Worm (Caenorhabditis elegans) whole organism, L4 larva: ENCODE measurements around the gene tag-314.

Experiments
- D1046.2 ChIP-seq: fragments of 200-800 bp; sonication (Bioruptor generic); IDR thresholded peaks from 2 replicates; pipeline ENCODE4 v1.3.6; 2022; ENCODE audit warnings: missing genetic modification characterization, missing compliant biosample characterization
- F10B5.3 ChIP-seq: sonication (generic microtip); optimal IDR thresholded peaks from 2 replicates; lab custom pipeline; 2016; ENCODE audit warnings: mild to moderate bottlenecking, missing genetic modification characterization, missing compliant biosample characterization
- F37D6.2 ChIP-seq: sonication (generic microtip); optimal IDR thresholded peaks from 2 replicates; lab custom pipeline; 2016; ENCODE audit warnings: mild to moderate bottlenecking, missing genetic modification characterization, missing compliant biosample characterization
- R02D3.7 ChIP-seq: fragments of 150-350 bp; sonication (generic microtip); optimal IDR thresholded peaks from 3 replicates; lab custom pipeline; 2014; ENCODE audit warnings: missing biosample characterization, missing genetic modification characterization
- T26A8.4 ChIP-seq: fragments of 200-800 bp; sonication (Bioruptor generic); IDR thresholded peaks from 2 replicates; pipeline ENCODE4 v1.3.6; 2022; ENCODE audit warnings: missing genetic modification characterization, missing compliant biosample characterization
- Y48G9A.11 ChIP-seq: fragments of 200-800 bp; sonication (Bioruptor generic); IDR thresholded peaks from 2 replicates; pipeline ENCODE4 v1.3.6; 2022; ENCODE audit warnings: missing genetic modification reagents, missing genetic modification characterization, missing compliant biosample characterization
- aha-1 ChIP-seq: fragments of 150-350 bp; peaks from one replicate; lab custom pipeline; 2014; ENCODE audit warnings: missing biosample characterization, missing genetic modification characterization
- ceh-32 ChIP-seq: sonication (generic microtip); optimal IDR thresholded peaks from 2 replicates; lab custom pipeline; 2016; ENCODE audit warnings: mild to moderate bottlenecking, missing genetic modification characterization, missing compliant biosample characterization; ENCODE audit not compliant: poor library complexity
- ceh-44 ChIP-seq: fragments of 200-800 bp; sonication (Bioruptor generic); IDR thresholded peaks from 2 replicates; pipeline ENCODE4 v1.3.6; 2022; ENCODE audit warnings: missing genetic modification reagents, missing genetic modification characterization, missing compliant biosample characterization
- ceh-82 ChIP-seq: sonication (generic microtip); optimal IDR thresholded peaks from 2 replicates; lab custom pipeline; 2017; ENCODE audit warnings: missing biosample characterization, missing genetic modification characterization
- ces-1 ChIP-seq: fragments of 150-350 bp; sonication (generic microtip); optimal IDR thresholded peaks from 4 replicates; lab custom pipeline; 2014; ENCODE audit warnings: missing biosample characterization, missing genetic modification reagents, missing genetic modification characterization
- ctbp-1 ChIP-seq: fragments of 200-800 bp; sonication (Bioruptor generic); IDR thresholded peaks from 2 replicates; pipeline ENCODE4 v1.3.6; 2022; ENCODE audit warnings: missing genetic modification reagents, missing genetic modification characterization, missing compliant biosample characterization
- daf-12 ChIP-seq: fragments of 150-350 bp; optimal IDR thresholded peaks from 2 replicates; lab custom pipeline; 2014; ENCODE audit warnings: missing biosample characterization, missing genetic modification reagents, missing genetic modification characterization
- daf-8 ChIP-seq: fragments of 200-800 bp; sonication (Bioruptor generic); IDR thresholded peaks from 2 replicates; pipeline ENCODE4 v1.3.6; 2022; ENCODE audit warnings: missing genetic modification characterization, missing compliant biosample characterization
- dmd-6 ChIP-seq: fragments of 200-800 bp; sonication (Bioruptor generic); IDR thresholded peaks from 2 replicates; pipeline ENCODE4 v1.3.6; 2022; ENCODE audit warnings: missing genetic modification reagents, missing genetic modification characterization, missing compliant biosample characterization
- dmd-8 ChIP-seq: fragments of 200-800 bp; sonication (Bioruptor generic); IDR thresholded peaks from 2 replicates; pipeline ENCODE4 v1.3.6; 2022; ENCODE audit warnings: missing genetic modification characterization, missing compliant biosample characterization
- dve-1 ChIP-seq: sonication (generic microtip); optimal IDR thresholded peaks from 2 replicates; lab custom pipeline; 2017; ENCODE audit warnings: antibody characterized with exemption, mild to moderate bottlenecking, missing genetic modification characterization, missing compliant biosample characterization; ENCODE audit not compliant: insufficient read depth
- egl-27 ChIP-seq: sonication (generic microtip); optimal IDR thresholded peaks from 3 replicates; lab custom pipeline; 2017; ENCODE audit warnings: missing biosample characterization, missing genetic modification reagents, missing genetic modification characterization
- egl-43 ChIP-seq: fragments of 200-800 bp; sonication (Bioruptor generic); IDR thresholded peaks from 2 replicates; pipeline ENCODE4 v1.3.6; 2022; ENCODE audit warnings: missing genetic modification reagents, missing genetic modification characterization, missing compliant biosample characterization
- fkh-10 ChIP-seq: fragments of 150-350 bp; optimal IDR thresholded peaks from 2 replicates; lab custom pipeline; 2014; ENCODE audit warnings: missing biosample characterization, missing genetic modification reagents, missing genetic modification characterization
- hmg-1.1 ChIP-seq: fragments of 200-800 bp; sonication (Bioruptor generic); IDR thresholded peaks from 2 replicates; pipeline ENCODE4 v1.3.6; 2022; ENCODE audit warnings: missing genetic modification reagents, missing genetic modification characterization, missing compliant biosample characterization
- jun-1 ChIP-seq: fragments of 150-350 bp; optimal IDR thresholded peaks from 2 replicates; lab custom pipeline; 2014; ENCODE audit warnings: missing biosample characterization, missing genetic modification reagents, missing genetic modification characterization
- lim-7 ChIP-seq: fragments of 200-800 bp; sonication (Bioruptor generic); IDR thresholded peaks from 2 replicates; pipeline ENCODE4 v1.3.6; 2022; ENCODE audit warnings: missing genetic modification characterization, missing compliant biosample characterization
- lin-1 ChIP-seq: fragments of 200-800 bp; sonication (Bioruptor generic); IDR thresholded peaks from 2 replicates; pipeline ENCODE4 v1.3.6; 2022; ENCODE audit warnings: missing genetic modification reagents, missing genetic modification characterization, missing compliant biosample characterization
- lin-13 ChIP-seq: fragments of 150-350 bp; optimal IDR thresholded peaks from 2 replicates; lab custom pipeline; 2014; ENCODE audit warnings: missing biosample characterization, missing genetic modification reagents, missing genetic modification characterization
- lin-29 ChIP-seq: fragments of 200-800 bp; sonication (Bioruptor generic); IDR thresholded peaks from 2 replicates; pipeline ENCODE4 v1.3.6; 2022; ENCODE audit warnings: missing genetic modification reagents, missing genetic modification characterization, missing compliant biosample characterization
- lin-38 ChIP-seq: fragments of 200-800 bp; sonication (Bioruptor generic); IDR thresholded peaks from 2 replicates; pipeline ENCODE4 v1.3.6; 2022; ENCODE audit warnings: missing genetic modification reagents, missing genetic modification characterization, missing compliant biosample characterization
- lin-39 ChIP-seq: fragments of 150-350 bp; optimal IDR thresholded peaks from 2 replicates; lab custom pipeline; 2014; ENCODE audit warnings: missing biosample characterization, missing genetic modification reagents, missing genetic modification characterization
- lir-3 ChIP-seq: sonication (generic microtip); optimal IDR thresholded peaks from 2 replicates; lab custom pipeline; 2016; ENCODE audit warnings: mild to moderate bottlenecking, missing genetic modification characterization, missing compliant biosample characterization
- mxl-2 ChIP-seq: fragments of 200-800 bp; sonication (Bioruptor generic); conservative IDR thresholded peaks from 2 replicates; pipeline ENCODE4 v1.3.6; 2022; ENCODE audit warnings: missing genetic modification reagents, missing genetic modification characterization, missing compliant biosample characterization
- nhr-111 ChIP-seq: fragments of 200-800 bp; sonication (Bioruptor generic); optimal IDR thresholded peaks from 2 replicates; lab custom pipeline; 2018; ENCODE audit warnings: mild to moderate bottlenecking, missing genetic modification characterization, missing compliant biosample characterization
- nhr-237 ChIP-seq: sonication (generic microtip); optimal IDR thresholded peaks from 2 replicates; lab custom pipeline; 2017; ENCODE audit warnings: missing biosample characterization, missing genetic modification characterization
- nhr-25 ChIP-seq: sonication (generic microtip); optimal IDR thresholded peaks from 2 replicates; lab custom pipeline; 2017; ENCODE audit warnings: missing genetic modification characterization, mild to moderate bottlenecking, missing compliant biosample characterization, antibody characterized with exemption, moderate library complexity, borderline replicate concordance; ENCODE audit not compliant: insufficient read depth
- nhr-48 ChIP-seq: sonication (generic microtip); optimal IDR thresholded peaks from 2 replicates; lab custom pipeline; 2016; ENCODE audit warnings: mild to moderate bottlenecking, missing genetic modification characterization, missing compliant biosample characterization
- nhr-76 ChIP-seq: fragments of 150-350 bp; optimal IDR thresholded peaks from 2 replicates; lab custom pipeline; 2014; ENCODE audit warnings: missing biosample characterization, missing genetic modification characterization
- nhr-77 ChIP-seq: fragments of 150-350 bp; optimal IDR thresholded peaks from 2 replicates; lab custom pipeline; 2014; ENCODE audit warnings: missing biosample characterization, missing genetic modification characterization
- pqm-1 ChIP-seq: sonication (generic microtip); optimal IDR thresholded peaks from 2 replicates; lab custom pipeline; 2017; ENCODE audit warnings: missing biosample characterization, missing genetic modification characterization
- sdz-12 ChIP-seq: fragments of 200-800 bp; sonication (Bioruptor generic); optimal IDR thresholded peaks from 2 replicates; lab custom pipeline; 2018; ENCODE audit warnings: mild to moderate bottlenecking, missing genetic modification characterization, missing compliant biosample characterization
- snpc-4 ChIP-seq: fragments of 150-350 bp; optimal IDR thresholded peaks from 2 replicates; lab custom pipeline; 2014; ENCODE audit warnings: missing biosample characterization, missing genetic modification characterization
- unc-39 ChIP-seq: sonication (generic microtip); optimal IDR thresholded peaks from 2 replicates; lab custom pipeline; 2017; ENCODE audit warnings: missing biosample characterization, missing genetic modification characterization
- unc-62 ChIP-seq, 3 experiments: fragments of 150-350 bp in 1 of 3; sonication (generic microtip); optimal IDR thresholded peaks in 2 of 3; peaks in 1 of 3; 1 replicate in 1 of 3; 2 replicates in 2 of 3; lab custom pipeline; 2014 to 2017; ENCODE audit warnings: missing biosample characterization in 3 of 3, missing genetic modification characterization in 3 of 3, missing genetic modification reagents in 3 of 3, missing genotype in 1 of 3

tag-314 gene

ce11 chrV:10468190-10468589, 39.7 kb upstream of the tag-314 start, which contains the start of gene egl-9 (continued):
- TF ChIP-seq lim-7 (GFP tag; lab: Robert Waterston, UW) (no peak), egl-43 (GFP tag; lab: Robert Waterston, UW) (no peak), pqm-1 (peak; percentile 19), lin-13 (GFP tag; lab: Kevin White, UChicago) (peak; percentile 3), lin-29 (GFP tag; lab: Robert Waterston, UW) (no peak), F37D6.2 (tag; lab: Kevin White, UChicago) (no peak), sdz-12 (GFP tag; lab: Kevin White, UChicago) (no peak), dmd-6 (GFP tag; lab: Robert Waterston, UW) (peak; percentile 91), lin-39 (tag; lab: Kevin White, UChicago) (no peak), dve-1 (peak; percentile 82), nhr-77 (tag; lab: Kevin White, UChicago) (peak; percentile 82), fkh-10 (GFP tag; lab: Kevin White, UChicago) (no peak), ceh-32 (tag; lab: Kevin White, UChicago) (no peak), nhr-76 (tag; lab: Kevin White, UChicago) (no peak), T26A8.4 (peak; percentile 51; the same call in 1 of the 2 replicates), snpc-4 (tag; lab: Kevin White, UChicago) (no peak), nhr-48 (tag; lab: Kevin White, UChicago) (peak; percentile 53), daf-12 (tag; lab: Kevin White, UChicago) (no peak), Y48G9A.11 (GFP tag; lab: Robert Waterston, UW) (no peak), hmg-1.1 (GFP tag; lab: Robert Waterston, UW) (no peak), daf-8 (GFP tag; lab: Robert Waterston, UW) (no peak), ceh-44 (GFP tag; lab: Robert Waterston, UW) (no peak), nhr-237 (tag; lab: Kevin White, UChicago) (no peak), lir-3 (tag; lab: Kevin White, UChicago) (no peak), nhr-25 (tag; lab: Kevin White, UChicago) (no peak), unc-39 (tag; lab: Kevin White, UChicago) (no peak), egl-27 (tag; lab: Kevin White, UChicago) (no peak), lin-1 (GFP tag; lab: Robert Waterston, UW) (0 out of 2 replicates have a peak, but pooled peaks have one; percentile 15), ctbp-1 (GFP tag; lab: Robert Waterston, UW) (no peak; the same call in 1 of the 2 replicates), jun-1 (tag; lab: Kevin White, UChicago) (no peak), D1046.2 (GFP tag; lab: Robert Waterston, UW) (no peak), ces-1 (GFP tag; lab: Kevin White, UChicago) (no peak), lin-38 (GFP tag; lab: Robert Waterston, UW) (no peak), R02D3.7 (tag; lab: Kevin White, UChicago) (no peak), mxl-2 (GFP tag; lab: Robert Waterston, UW) (no peak)

DNA sequence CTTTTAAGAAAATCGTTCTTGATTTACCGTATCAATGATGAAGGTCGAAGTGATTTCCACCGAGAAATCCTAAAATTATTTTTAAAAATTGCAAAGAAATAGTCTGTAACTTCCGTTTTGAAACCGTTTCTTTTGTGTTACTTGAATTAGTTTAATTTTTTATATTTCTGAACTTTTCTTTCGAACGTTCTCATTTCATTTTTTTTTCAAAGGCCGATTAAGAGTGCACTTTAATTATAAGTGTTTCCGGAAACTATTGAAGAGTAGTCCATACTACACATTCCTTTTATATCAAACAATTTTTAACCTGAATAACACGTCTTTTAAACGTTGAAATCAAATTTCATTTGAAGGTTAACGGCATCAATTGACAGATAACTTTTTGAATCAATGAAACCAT, 39.2 kb upstream of the tag-314 start:
- no peak for TF ChIP-seq R02D3.7 (tag; lab: Kevin White, UChicago)
- no peak for TF ChIP-seq dmd-8 (GFP tag; lab: Robert Waterston, UW)
- no peak for TF ChIP-seq D1046.2 (GFP tag; lab: Robert Waterston, UW)
- peak in 1 of 2 experiments; percentile 90 for TF ChIP-seq unc-62 (GFP tag; optimal IDR thresholded peaks at IDR 0.05 in 1 of 2; lab: Kevin White, UChicago)
- no peak for TF ChIP-seq unc-62 (tag; optimal IDR thresholded peaks at IDR 0.05; lab: Kevin White, UChicago)
- TF ChIP-seq aha-1 (tag; lab: Kevin White, UChicago): peak; percentile 13
- no peak for TF ChIP-seq nhr-111 (GFP tag; lab: Kevin White, UChicago)
- no peak for TF ChIP-seq ceh-82
- TF ChIP-seq F10B5.3 (tag; lab: Kevin White, UChicago): no peak
- no peak for TF ChIP-seq lim-7 (GFP tag; lab: Robert Waterston, UW)
